Fruit fly (Drosophila melanogaster) whole organism, wandering third instar larva: ENCODE data around the gene Rhp.
A peak's percentile ranks its signal among the peaks of the same experiment; 100 is the strongest.

Experiments used
- Abd-B ChIP-seq: fragments of >200 bp; optimal IDR thresholded peaks from 2 replicates; lab custom pipeline; 2017; ENCODE audit warnings: missing biosample characterization, missing genetic modification characterization
- CG32264 ChIP-seq: fragments of 200-800 bp; sonication (Bioruptor generic); optimal IDR thresholded peaks from 2 replicates; lab custom pipeline; 2016; ENCODE audit warnings: missing biosample characterization, missing genetic modification characterization
- CG9705 ChIP-seq: fragments of 200-800 bp; sonication (Bioruptor generic); optimal IDR thresholded peaks from 2 replicates; lab custom pipeline; 2018; ENCODE audit warnings: missing biosample characterization, mild to moderate bottlenecking, missing genetic modification characterization
- CrebA ChIP-seq: fragments of 200-800 bp; sonication (Bioruptor generic); optimal IDR thresholded peaks from 2 replicates; lab custom pipeline; 2016; ENCODE audit warnings: missing biosample characterization, mild to moderate bottlenecking, missing genetic modification characterization, borderline replicate concordance
- Dfd ChIP-seq: fragments of >200 bp; optimal IDR thresholded peaks from 2 replicates; lab custom pipeline; 2017; ENCODE audit warnings: missing biosample characterization, missing genetic modification characterization
- Dif ChIP-seq: fragments of 200-275, 200-300 bp; sonication (Bioruptor generic); optimal IDR thresholded peaks from 2 replicates; lab custom pipeline; 2018; ENCODE audit warnings: missing biosample characterization, missing genetic modification characterization; ENCODE audit not compliant: partially characterized antibody
- GATAd ChIP-seq: sonication (Bioruptor generic); optimal IDR thresholded peaks from 2 replicates; lab custom pipeline; 2016; ENCODE audit warnings: missing biosample characterization, missing genetic modification characterization
- HLH106 ChIP-seq: fragments of 200-800 bp; optimal IDR thresholded peaks from 3 replicates; lab custom pipeline; 2019; ENCODE audit warnings: missing biosample characterization, mild to moderate bottlenecking, missing genetic modification characterization, moderate library complexity
- Hnf4 ChIP-seq: fragments of 200-800 bp; sonication (Bioruptor generic); optimal IDR thresholded peaks from 2 replicates; lab custom pipeline; 2016; ENCODE audit warnings: missing biosample characterization, mild to moderate bottlenecking, missing genetic modification characterization
- Hr78 ChIP-seq: fragments of >200 bp; optimal IDR thresholded peaks from 2 replicates; lab custom pipeline; 2017; ENCODE audit warnings: missing biosample characterization, missing genetic modification characterization
- Hr83 ChIP-seq: fragments of 200-300 bp; sonication (Bioruptor generic); optimal IDR thresholded peaks from 2 replicates; lab custom pipeline; 2016; ENCODE audit warnings: missing biosample characterization, mild to moderate bottlenecking, missing genetic modification characterization, moderate library complexity; ENCODE audit not compliant: poor library complexity, severe bottlenecking
- Jra ChIP-seq: sonication (Bioruptor generic); optimal IDR thresholded peaks from 2 replicates; lab custom pipeline; 2016; ENCODE audit warnings: missing biosample characterization, missing genetic modification characterization
- Mio ChIP-seq: sonication (Bioruptor generic); optimal IDR thresholded peaks from 2 replicates; lab custom pipeline; 2016; ENCODE audit warnings: missing biosample characterization, missing genetic modification characterization
- Myc ChIP-seq: fragments of >200 bp; optimal IDR thresholded peaks from 2 replicates; lab custom pipeline; 2017
- N ChIP-seq: fragments of >200 bp; optimal IDR thresholded peaks from 2 replicates; lab custom pipeline; 2018; ENCODE audit warnings: missing biosample characterization, missing external identifiers, missing genetic modification characterization
- OdsH ChIP-seq: fragments of 200-800 bp; sonication (Bioruptor generic); optimal IDR thresholded peaks from 2 replicates; lab custom pipeline; 2016; ENCODE audit warnings: missing biosample characterization, mild to moderate bottlenecking, missing genetic modification characterization
- Rel ChIP-seq, 2 experiments: fragments of 200-800 bp; sonication (Bioruptor generic) in 1 of 2; optimal IDR thresholded peaks; 2 replicates in 1 of 2; 3 replicates in 1 of 2; lab custom pipeline; 2016 to 2019; ENCODE audit warnings: mild to moderate bottlenecking in 2 of 2, missing biosample characterization in 2 of 2, missing genetic modification characterization in 2 of 2, moderate library complexity in 1 of 2
- Sp1 ChIP-seq: fragments of 200-800 bp; sonication (Bioruptor generic); optimal IDR thresholded peaks from 3 replicates; lab custom pipeline; 2019; ENCODE audit warnings: missing biosample characterization, mild to moderate bottlenecking, missing genetic modification characterization, moderate library complexity
- Vsx2 ChIP-seq: fragments of 200-300, 225-300 bp; sonication (Bioruptor generic); optimal IDR thresholded peaks from 2 replicates; lab custom pipeline; 2018; ENCODE audit warnings: missing biosample characterization, missing genetic modification characterization; ENCODE audit not compliant: partially characterized antibody
- br ChIP-seq: fragments of 200-800 bp; sonication (Bioruptor generic); optimal IDR thresholded peaks from 2 replicates; lab custom pipeline; 2016; ENCODE audit warnings: missing biosample characterization, missing genetic modification characterization
- brk ChIP-seq: fragments of 200-800 bp; sonication (Bioruptor generic); optimal IDR thresholded peaks from 2 replicates; lab custom pipeline; 2016; ENCODE audit warnings: missing biosample characterization, mild to moderate bottlenecking, missing genetic modification characterization
- dl ChIP-seq, 2 experiments: fragments of 175-275, 200-275 bp in 1 of 2; fragments of 200-275 bp in 1 of 2; sonication (Bioruptor generic); optimal IDR thresholded peaks; lab custom pipeline; 2018; ENCODE audit warnings: mild to moderate bottlenecking in 2 of 2, missing biosample characterization in 2 of 2, missing genetic modification characterization in 2 of 2, moderate library complexity in 2 of 2; ENCODE audit not compliant: partially characterized antibody in 2 of 2, insufficient read depth in 1 of 2
- dmrt93B ChIP-seq: fragments of 200-800 bp; sonication (Bioruptor generic); optimal IDR thresholded peaks from 2 replicates; lab custom pipeline; 2018; ENCODE audit warnings: missing biosample characterization, mild to moderate bottlenecking, missing genetic modification characterization
- dsf ChIP-seq: sonication (Bioruptor generic); optimal IDR thresholded peaks from 2 replicates; lab custom pipeline; 2016; ENCODE audit warnings: missing biosample characterization, missing genetic modification characterization, borderline replicate concordance
- ey ChIP-seq: fragments of 200-800 bp; sonication (Bioruptor generic); optimal IDR thresholded peaks from 2 replicates; lab custom pipeline; 2016; ENCODE audit warnings: missing biosample characterization, missing genetic modification characterization
- foxo ChIP-seq, 2 experiments: fragments of 200-800 bp; sonication (Bioruptor generic); optimal IDR thresholded peaks; 2 replicates in 1 of 2; 3 replicates in 1 of 2; lab custom pipeline; 2016 to 2017; ENCODE audit warnings: missing biosample characterization in 2 of 2, missing genetic modification characterization in 2 of 2
- fru ChIP-seq: fragments of 200-800 bp; sonication (Bioruptor generic); optimal IDR thresholded peaks from 3 replicates; lab custom pipeline; 2016; ENCODE audit warnings: missing biosample characterization, mild to moderate bottlenecking, missing genetic modification characterization
- h ChIP-seq: fragments of 200-800 bp; sonication (Bioruptor generic); optimal IDR thresholded peaks from 3 replicates; lab custom pipeline; 2016; ENCODE audit warnings: missing biosample characterization, mild to moderate bottlenecking, missing genetic modification characterization
- jim ChIP-seq: fragments of 175-275, 200-325 bp; sonication (Bioruptor generic); optimal IDR thresholded peaks from 2 replicates; lab custom pipeline; 2016; ENCODE audit warnings: missing biosample characterization, mild to moderate bottlenecking, missing genetic modification characterization
- lola ChIP-seq: fragments of >200 bp; optimal IDR thresholded peaks from 2 replicates; lab custom pipeline; 2017; ENCODE audit warnings: missing biosample characterization, missing genetic modification characterization
- pan ChIP-seq: fragments of >200 bp; optimal IDR thresholded peaks from 2 replicates; lab custom pipeline; 2017
- psq ChIP-seq: fragments of 200-800 bp; sonication (Bioruptor generic); optimal IDR thresholded peaks from 3 replicates; lab custom pipeline; 2017; ENCODE audit warnings: missing biosample characterization, mild to moderate bottlenecking, missing genetic modification characterization, moderate library complexity
- rgr ChIP-seq: fragments of 200-800 bp; sonication (Bioruptor generic); optimal IDR thresholded peaks from 3 replicates; lab custom pipeline; 2016; ENCODE audit warnings: missing biosample characterization, mild to moderate bottlenecking, missing genetic modification characterization
- sage ChIP-seq: fragments of 200-800 bp; sonication (Bioruptor generic); optimal IDR thresholded peaks from 2 replicates; lab custom pipeline; 2016; ENCODE audit warnings: missing biosample characterization, mild to moderate bottlenecking, missing genetic modification characterization
- sv ChIP-seq: fragments of 200-800 bp; sonication (Bioruptor generic); optimal IDR thresholded peaks from 3 replicates; lab custom pipeline; 2016; ENCODE audit warnings: missing biosample characterization, missing genetic modification characterization
- tai ChIP-seq: sonication (Bioruptor generic); optimal IDR thresholded peaks from 2 replicates; lab custom pipeline; 2016; ENCODE audit warnings: missing biosample characterization, missing genetic modification characterization
- usp ChIP-seq: fragments of >200 bp; optimal IDR thresholded peaks from 2 replicates; lab custom pipeline; 2017; ENCODE audit warnings: missing biosample characterization, missing genetic modification characterization
- woc ChIP-seq: sonication (Bioruptor generic); optimal IDR thresholded peaks from 2 replicates; lab custom pipeline; 2016; ENCODE audit warnings: missing biosample characterization, mild to moderate bottlenecking, missing genetic modification characterization

The Rhp gene

dm6 chrX:15811666-15812614 lies 23.2 kb downstream of the Rhp start:
- TF ChIP-seq CG32264: peak; percentile 22
- TF ChIP-seq sv (GFP tag; lab: Kevin White, UChicago): no peak
- TF ChIP-seq ey: peak; percentile 16
- no peak for TF ChIP-seq usp (GFP tag; lab: Kevin White, UChicago)
- TF ChIP-seq tai (GFP tag; lab: Kevin White, UChicago): no peak
- no peak for TF ChIP-seq CG9705 (GFP tag; lab: Kevin White, UChicago)
- TF ChIP-seq HLH106 (tag; lab: Kevin White, UChicago): no peak
- peak; percentile 44 for TF ChIP-seq sage
- TF ChIP-seq fru (GFP tag; lab: Kevin White, UChicago): peak; percentile 13
- no peak for TF ChIP-seq Mio
- TF ChIP-seq brk (GFP tag; lab: Kevin White, UChicago): peak; percentile 66
- TF ChIP-seq dsf: peak; percentile 40
- TF ChIP-seq N (GFP tag; lab: Kevin White, UChicago): peak; percentile 91
- peak; percentile 15 for TF ChIP-seq Sp1 (GFP tag; lab: Kevin White, UChicago)
- peak; percentile 23 for TF ChIP-seq rgr
- no peak for TF ChIP-seq lola (GFP tag; lab: Kevin White, UChicago)
- TF ChIP-seq foxo (GFP tag; optimal IDR thresholded peaks at IDR 0.05; lab: Kevin White, UChicago): peak; percentile 15 to 53
- TF ChIP-seq br (GFP tag; lab: Kevin White, UChicago): peak; percentile 47
- peak; percentile 65 for TF ChIP-seq psq
- peak; percentile 17 for TF ChIP-seq Rel (GFP tag; optimal IDR thresholded peaks at IDR 0.05; lab: Kevin White, UChicago)
- TF ChIP-seq Rel (tag; optimal IDR thresholded peaks at IDR 0.05; lab: Kevin White, UChicago): peak; percentile 28
- TF ChIP-seq pan (lab: Kevin White, UChicago): no peak
- TF ChIP-seq Dif (GFP tag; lab: Kevin White, UChicago): peak; percentile 99
- TF ChIP-seq GATAd (GFP tag; lab: Kevin White, UChicago): no peak
- peak; percentile 40 for TF ChIP-seq woc (GFP tag; lab: Kevin White, UChicago)
- TF ChIP-seq Vsx2: peak; percentile 93
- TF ChIP-seq Hnf4: peak; percentile 2
- TF ChIP-seq dl (GFP tag; optimal IDR thresholded peaks at IDR 0.05; lab: Kevin White, UChicago; ENCODE audit: insufficient read depth in 1 of 2, partially characterized antibody in 2 of 2): peak; percentile 98 to 99
- peak; percentile 41 for TF ChIP-seq Abd-B (GFP tag; lab: Kevin White, UChicago)
- TF ChIP-seq CrebA: peak; percentile 70
- TF ChIP-seq dmrt93B (GFP tag; lab: Kevin White, UChicago): no peak
- TF ChIP-seq h: peak; percentile 46
- TF ChIP-seq Jra (GFP tag; lab: Kevin White, UChicago): peak; percentile 50
- TF ChIP-seq Hr78 (GFP tag; lab: Kevin White, UChicago): peak; percentile 5
- peak; percentile 17 for TF ChIP-seq OdsH (GFP tag; lab: Kevin White, UChicago)
- TF ChIP-seq jim (GFP tag; lab: Kevin White, UChicago): peak; percentile 26
- no peak for TF ChIP-seq Dfd (GFP tag; lab: Kevin White, UChicago)
- TF ChIP-seq Hr83 (GFP tag; lab: Kevin White, UChicago): peak; percentile 69
- TF ChIP-seq Myc: no peak
- TF ChIP-seq, all 38 proteins: peak for 26

dm6 chrX:15812615-15812995 lies 23.9 kb downstream of the Rhp start:
- TF ChIP-seq Jra (GFP tag; lab: Kevin White, UChicago): no peak
- TF ChIP-seq br (GFP tag; lab: Kevin White, UChicago): no peak
- no peak for TF ChIP-seq CG32264
- no peak for TF ChIP-seq ey
- TF ChIP-seq sage: no peak
- no peak for TF ChIP-seq CG9705 (GFP tag; lab: Kevin White, UChicago)
- TF ChIP-seq GATAd (GFP tag; lab: Kevin White, UChicago): no peak
